Fruit fly (Drosophila melanogaster): ENCODE results near the gene AP-2sigma.

Gene AP-2sigma

dm6 chr3R:21297387-21297956 lies 27.6 kb upstream of the AP-2sigma start (continued):
- TF ChIP-seq net (GFP tag; optimal IDR thresholded peaks at IDR 0.05) (peak; percentile 33), Hr39 (GFP tag; optimal IDR thresholded peaks at IDR 0.05) (no peak), cyc (GFP tag; optimal IDR thresholded peaks at IDR 0.05) (no peak), Sox15 (GFP tag; optimal IDR thresholded peaks at IDR 0.05) (no peak), CG1621 (tag; optimal IDR thresholded peaks at IDR 0.05) (no peak), Eip78C (GFP tag) (peak; percentile 78), CG11902 (GFP tag; optimal IDR thresholded peaks at IDR 0.05) (no peak), CG6276 (GFP tag; optimal IDR thresholded peaks at IDR 0.05) (peak; percentile 40), Smox (GFP tag; optimal IDR thresholded peaks at IDR 0.05) (no peak), CG8632 (GFP tag; optimal IDR thresholded peaks at IDR 0.05) (no peak), CG6854 (GFP tag; optimal IDR thresholded peaks at IDR 0.05) (peak; percentile 46), CG16779 (tag; optimal IDR thresholded peaks at IDR 0.05) (no peak), spab (GFP tag; optimal IDR thresholded peaks at IDR 0.05) (no peak), svp (GFP tag) (peak; percentile 78), acj6 (GFP tag; optimal IDR thresholded peaks at IDR 0.05) (peak; percentile 14), Sox102F (GFP tag; optimal IDR thresholded peaks at IDR 0.05) (no peak), CG34406 (GFP tag; optimal IDR thresholded peaks at IDR 0.05) (peak; percentile 13), Sox14 (GFP tag; optimal IDR thresholded peaks at IDR 0.05) (peak; percentile 86), CG32006 (GFP tag; optimal IDR thresholded peaks at IDR 0.05) (peak; percentile 19), Hr4 (GFP tag; optimal IDR thresholded peaks at IDR 0.05) (no peak), Ets96B (tag; optimal IDR thresholded peaks at IDR 0.05) (no peak), CG6792 (GFP tag; optimal IDR thresholded peaks at IDR 0.05) (no peak), eg (GFP tag; IDR thresholded peaks at IDR 0.05) (no peak), CG31627 (GFP tag; optimal IDR thresholded peaks at IDR 0.05) (no peak), Hr38 (GFP tag; optimal IDR thresholded peaks at IDR 0.05) (no peak), CG11294 (GFP tag; IDR thresholded peaks at IDR 0.05) (no peak), fd85E (GFP tag; optimal IDR thresholded peaks at IDR 0.05) (no peak), esn (GFP tag; optimal IDR thresholded peaks at IDR 0.05) (no peak), dsx (GFP tag; optimal IDR thresholded peaks at IDR 0.05; ENCODE audit: poor library complexity, severe bottlenecking) (peak; percentile 9)

- no peak for TF ChIP-seq fkh (GFP tag; optimal IDR thresholded peaks at IDR 0.05)
- TF ChIP-seq dsx (GFP tag; optimal IDR thresholded peaks at IDR 0.05; ENCODE audit: poor library complexity, severe bottlenecking), result no peak
- no peak for TF ChIP-seq CG6792 (GFP tag; optimal IDR thresholded peaks at IDR 0.05)
- no peak for TF ChIP-seq CG11294 (GFP tag; IDR thresholded peaks at IDR 0.05)
- no peak for TF ChIP-seq CG10631 (GFP tag; optimal IDR thresholded peaks at IDR 0.05)
- no peak for TF ChIP-seq esn (GFP tag; optimal IDR thresholded peaks at IDR 0.05)
- TF ChIP-seq CG3919 (GFP tag; optimal IDR thresholded peaks at IDR 0.05), result no peak
- no peak for TF ChIP-seq Smox (GFP tag; optimal IDR thresholded peaks at IDR 0.05)
Observed at dm6 chr3R:21296728-21297386, 27.0 kb upstream of the AP-2sigma start.

DNA sequence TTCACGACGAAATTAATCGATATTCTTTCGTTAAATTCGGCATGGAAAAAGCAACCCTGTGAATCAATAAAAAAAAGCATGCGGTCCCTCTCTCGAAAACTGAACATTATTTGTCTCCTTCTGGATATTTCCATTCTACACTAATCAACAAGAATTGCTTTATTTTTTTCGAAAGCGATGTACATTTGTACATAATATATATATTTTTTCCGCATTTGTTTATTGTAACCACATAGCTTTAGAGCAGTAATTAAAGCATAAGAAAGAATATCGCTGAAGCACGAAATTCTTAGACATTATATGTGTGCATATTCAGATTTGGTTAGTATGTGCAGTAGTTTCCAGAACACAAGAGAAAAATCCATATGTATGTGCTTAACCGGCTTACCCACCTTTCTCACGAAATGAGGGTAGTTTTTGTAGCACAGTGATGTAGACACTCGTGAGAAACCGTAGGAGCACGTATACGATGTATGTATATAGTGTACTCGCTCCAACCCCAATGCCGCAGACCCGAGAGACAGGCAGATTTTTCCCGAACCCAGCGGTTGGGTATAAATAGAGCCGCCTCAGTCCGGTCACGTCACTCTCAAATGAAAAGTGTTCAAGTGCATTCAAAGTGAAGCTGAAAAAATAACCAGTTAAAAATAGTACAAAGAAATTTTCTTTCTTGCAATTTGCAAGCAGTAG lies 26.3 kb upstream of the AP-2sigma start:
- peak; percentile 79 for TF ChIP-seq Blimp-1 (GFP tag; optimal IDR thresholded peaks at IDR 0.05)
- peak; percentile 94 for TF ChIP-seq CG6808 (GFP tag; optimal IDR thresholded peaks at IDR 0.05)
- peak; percentile 67 for TF ChIP-seq CG10631 (GFP tag; optimal IDR thresholded peaks at IDR 0.05)
- TF ChIP-seq CG8319 (GFP tag; optimal IDR thresholded peaks at IDR 0.05), result peak; percentile 76
- TF ChIP-seq Eip93F (GFP tag; optimal IDR thresholded peaks at IDR 0.05), result peak; percentile 82
- TF ChIP-seq fd59A (GFP tag; optimal IDR thresholded peaks at IDR 0.05), result peak; percentile 88
- peak; percentile 89 for TF ChIP-seq CG11762 (GFP tag; optimal IDR thresholded peaks at IDR 0.05; ENCODE audit: insufficient read depth)
- peak; percentile 91 for TF ChIP-seq acj6 (GFP tag; optimal IDR thresholded peaks at IDR 0.05)
- TF ChIP-seq lz (GFP tag; optimal IDR thresholded peaks at IDR 0.05), result peak; percentile 81
- no peak for TF ChIP-seq Hr38 (GFP tag; optimal IDR thresholded peaks at IDR 0.05)
- peak; percentile 90 for TF ChIP-seq achi (GFP tag; optimal IDR thresholded peaks at IDR 0.05)
- TF ChIP-seq fd85E (GFP tag; optimal IDR thresholded peaks at IDR 0.05), result peak; percentile 30
- TF ChIP-seq Hr39 (GFP tag; optimal IDR thresholded peaks at IDR 0.05), result peak; percentile 83
- peak; percentile 95 for TF ChIP-seq ss (GFP tag; optimal IDR thresholded peaks at IDR 0.05)
- peak; percentile 86 for TF ChIP-seq vri (GFP tag; optimal IDR thresholded peaks at IDR 0.05)
- TF ChIP-seq CG32006 (GFP tag; optimal IDR thresholded peaks at IDR 0.05), result peak; percentile 92
- peak; percentile 66 for TF ChIP-seq Ets21C (GFP tag; optimal IDR thresholded peaks at IDR 0.05)
- peak; percentile 90 for TF ChIP-seq Smox (GFP tag; optimal IDR thresholded peaks at IDR 0.05)
- peak; percentile 89 for TF ChIP-seq dsx (GFP tag; optimal IDR thresholded peaks at IDR 0.05; ENCODE audit: poor library complexity, severe bottlenecking)
- TF ChIP-seq Lpt (GFP tag; optimal IDR thresholded peaks at IDR 0.05), result peak; percentile 87
- TF ChIP-seq Sox14 (GFP tag; optimal IDR thresholded peaks at IDR 0.05), result peak; percentile 85
- no peak for TF ChIP-seq CG8119 (GFP tag; IDR thresholded peaks at IDR 0.05)
